Worm (Caenorhabditis elegans): ENCODE data around the gene ZK666.14.

DNA sequence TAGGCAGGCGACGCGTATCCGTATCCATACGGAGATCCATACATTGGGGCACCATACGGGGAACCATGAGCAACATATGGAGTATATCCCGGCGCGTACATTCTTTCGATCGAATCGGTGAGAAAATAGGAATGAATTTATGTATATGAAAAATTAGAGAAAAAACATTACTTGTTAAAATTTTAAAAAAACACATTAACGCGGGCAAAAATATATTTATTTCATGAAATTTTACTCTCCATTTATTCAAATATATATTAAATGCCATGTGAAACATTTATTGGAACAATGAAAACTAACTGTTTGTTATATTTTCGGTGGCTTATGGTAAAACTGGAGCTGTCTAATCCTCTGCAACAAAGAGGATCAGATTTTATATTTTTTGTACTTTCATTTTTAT lies 22.8 kb upstream of the ZK666.14 start, which contains the start of gene ZK666.2:
- TF ChIP-seq pqm-1 (tag; optimal IDR thresholded peaks at IDR 0.05): no peak
- TF ChIP-seq lsy-12 (tag; optimal IDR thresholded peaks at IDR 0.05): no peak
- TF ChIP-seq R02D3.7 (tag; optimal IDR thresholded peaks at IDR 0.05): no peak
- TF ChIP-seq nhr-76 (tag; optimal IDR thresholded peaks at IDR 0.05): no peak
- TF ChIP-seq fkh-10 (GFP tag; optimal IDR thresholded peaks at IDR 0.05): no peak
- no peak for TF ChIP-seq unc-39 (tag; optimal IDR thresholded peaks at IDR 0.05)
- no peak for TF ChIP-seq ceh-28 (tag; optimal IDR thresholded peaks at IDR 0.05)
- TF ChIP-seq elt-1 (tag; optimal IDR thresholded peaks at IDR 0.05): no peak

Data from whole organism, L3 larva.